Worm (Caenorhabditis elegans) whole organism, L2 larva: ENCODE results near the gene F58E1.13.

Experiments
- ceh-82 ChIP-seq: fragments of 150-350 bp; optimal IDR thresholded peaks from 2 replicates; lab custom pipeline; 2014; ENCODE audit warnings: missing biosample characterization, missing genetic modification characterization
- elt-1 ChIP-seq: fragments of 150-350 bp; optimal IDR thresholded peaks from 2 replicates; lab custom pipeline; 2014; ENCODE audit warnings: missing biosample characterization, missing genetic modification characterization
- lin-11 ChIP-seq: fragments of 150-350 bp; sonication (generic microtip); optimal IDR thresholded peaks from 2 replicates; lab custom pipeline; 2014; ENCODE audit warnings: missing biosample characterization, missing genetic modification characterization, inconsistent platforms, mixed read lengths
- lsy-2 ChIP-seq, 2 experiments: fragments of 150-350 bp in 1 of 2; sonication (generic microtip) in 1 of 2; optimal IDR thresholded peaks; 2 replicates each; lab custom pipeline; 2014 to 2017; ENCODE audit warnings: missing biosample characterization in 2 of 2, missing genetic modification characterization in 2 of 2
- nhr-11 ChIP-seq: fragments of 150-350 bp; optimal IDR thresholded peaks from 2 replicates; lab custom pipeline; 2014; ENCODE audit warnings: missing biosample characterization, missing genetic modification characterization
- nhr-12 ChIP-seq: fragments of 150-350 bp; optimal IDR thresholded peaks from 2 replicates; lab custom pipeline; 2014; ENCODE audit warnings: missing biosample characterization, missing genetic modification characterization
- nhr-237 ChIP-seq: fragments of 150-350 bp; optimal IDR thresholded peaks from 2 replicates; lab custom pipeline; 2014; ENCODE audit warnings: missing biosample characterization, missing genetic modification characterization
- nhr-77 ChIP-seq: fragments of 150-350 bp; optimal IDR thresholded peaks from 2 replicates; lab custom pipeline; 2014; ENCODE audit warnings: missing biosample characterization, missing genetic modification characterization
- skn-1 ChIP-seq: sonication (generic microtip); optimal IDR thresholded peaks from 2 replicates; lab custom pipeline; 2017; ENCODE audit warnings: missing biosample characterization, missing genetic modification characterization
- unc-39 ChIP-seq: fragments of 150-350 bp; optimal IDR thresholded peaks from 2 replicates; lab custom pipeline; 2014; ENCODE audit warnings: missing biosample characterization, missing genetic modification characterization
- unc-62 ChIP-seq: fragments of 150-350 bp; optimal IDR thresholded peaks from 2 replicates; lab custom pipeline; 2014; ENCODE audit warnings: missing biosample characterization, missing genetic modification reagents, missing genetic modification characterization

DNA sequence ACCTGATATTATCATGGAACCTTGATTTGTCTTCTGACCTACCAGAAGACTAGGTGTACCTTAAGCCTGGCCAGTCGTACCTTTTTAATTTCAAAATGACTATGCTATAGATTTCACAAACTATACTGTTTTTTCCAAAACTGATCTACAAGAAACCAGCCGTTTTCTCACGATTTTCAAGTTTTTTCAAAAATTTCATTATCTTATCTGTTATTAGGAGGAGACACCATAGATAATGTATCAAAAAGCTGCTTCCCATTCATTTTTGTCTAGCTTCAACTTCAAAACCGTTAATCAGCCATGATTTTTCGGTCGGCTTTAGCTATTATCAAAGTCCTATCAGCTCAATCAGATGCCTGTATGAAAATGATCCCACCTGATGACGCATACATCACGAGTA lies 46.9 kb upstream of the F58E1.13 start, which contains the start of gene F36H5.12:
- TF ChIP-seq unc-62 (GFP tag; lab: Kevin White, UChicago) (no peak), elt-1 (no peak), nhr-12 (no peak), nhr-77 (tag; lab: Kevin White, UChicago) (no peak), lsy-2 (tag; optimal IDR thresholded peaks at IDR 0.05; lab: Kevin White, UChicago) (no peak), skn-1 (no peak), nhr-237 (tag; lab: Kevin White, UChicago) (no peak), ceh-82 (no peak), unc-39 (no peak), lin-11 (tag; lab: Kevin White, UChicago) (no peak), nhr-11 (tag; lab: Kevin White, UChicago) (no peak)
